Fruit fly (Drosophila melanogaster) whole organism, adult: ENCODE results near the gene CG4942.

Experiments used
- CG11617 ChIP-seq: fragments of 200-800 bp; sonication (Bioruptor generic); optimal IDR thresholded peaks from 2 replicates; lab custom pipeline; 2017; ENCODE audit warnings: mild to moderate bottlenecking, missing biosample characterization, missing genetic modification reagents, missing genetic modification characterization
- CG7045 ChIP-seq: fragments of 200-800 bp; sonication (Bioruptor generic); optimal IDR thresholded peaks from 2 replicates; lab custom pipeline; 2017; ENCODE audit warnings: missing biosample characterization, mild to moderate bottlenecking, missing genetic modification characterization
- Crg-1 ChIP-seq: fragments of 200-800 bp; sonication (Bioruptor generic); optimal IDR thresholded peaks from 2 replicates; lab custom pipeline; 2016; ENCODE audit warnings: missing biosample characterization, missing genetic modification characterization
- Mnt ChIP-seq: fragments of 200-800 bp; sonication (Bioruptor generic); optimal IDR thresholded peaks from 2 replicates; lab custom pipeline; 2016; ENCODE audit warnings: missing biosample characterization, mild to moderate bottlenecking, missing genetic modification characterization
- cic ChIP-seq: fragments of 200-800 bp; sonication (Bioruptor generic); optimal IDR thresholded peaks from 2 replicates; lab custom pipeline; 2017; ENCODE audit warnings: missing biosample characterization, mild to moderate bottlenecking, missing genetic modification characterization, moderate library complexity
- kay ChIP-seq: fragments of 200-800 bp; sonication (Bioruptor generic); peaks from one replicate; lab custom pipeline; 2016; ENCODE audit warnings: missing biosample characterization, missing genetic modification characterization, borderline replicate concordance

- TF ChIP-seq kay (GFP tag; lab: Kevin White, UChicago) (peak; percentile 95), CG11617 (no peak), cic (no peak), Crg-1 (no peak), Mnt (GFP tag; lab: Kevin White, UChicago) (no peak), CG7045 (GFP tag; lab: Kevin White, UChicago) (no peak)
These were observed 8.6 kb upstream of the CG4942 start for dm6 chr3L:9064207-9064754.
